Worm (Caenorhabditis elegans) whole organism, L4 larva: ENCODE measurements around the gene clec-175.

ENCODE experiments used
- ZK546.5 ChIP-seq, 2 experiments: sonication (generic microtip); optimal IDR thresholded peaks; 2 replicates each; lab custom pipeline; 2017; ENCODE audit warnings: missing biosample characterization in 2 of 2, missing genetic modification characterization in 2 of 2
- ces-1 ChIP-seq: fragments of 150-350 bp; sonication (generic microtip); optimal IDR thresholded peaks from 4 replicates; lab custom pipeline; 2014; ENCODE audit warnings: missing biosample characterization, missing genetic modification reagents, missing genetic modification characterization
- egl-27 ChIP-seq: sonication (generic microtip); optimal IDR thresholded peaks from 3 replicates; lab custom pipeline; 2017; ENCODE audit warnings: missing biosample characterization, missing genetic modification reagents, missing genetic modification characterization
- egl-43 ChIP-seq: fragments of 200-800 bp; sonication (Bioruptor generic); IDR thresholded peaks from 2 replicates; pipeline ENCODE4 v1.3.6; 2022; ENCODE audit warnings: missing genetic modification reagents, missing genetic modification characterization, missing compliant biosample characterization
- hif-1 ChIP-seq, 2 experiments: sonication (generic microtip); optimal IDR thresholded peaks; 2 replicates each; lab custom pipeline; 2016 to 2017; ENCODE audit warnings: missing compliant biosample characterization in 2 of 2, missing genetic modification characterization in 2 of 2, missing genetic modification reagents in 2 of 2, missing genotype in 2 of 2, mild to moderate bottlenecking in 1 of 2
- lin-39 ChIP-seq: fragments of 150-350 bp; optimal IDR thresholded peaks from 2 replicates; lab custom pipeline; 2014; ENCODE audit warnings: missing biosample characterization, missing genetic modification reagents, missing genetic modification characterization
- nhr-10 ChIP-seq: fragments of 150-350 bp; optimal IDR thresholded peaks from 2 replicates; lab custom pipeline; 2014; ENCODE audit warnings: missing biosample characterization, missing genetic modification characterization
- nhr-102 ChIP-seq: sonication (generic microtip); optimal IDR thresholded peaks from 2 replicates; lab custom pipeline; 2016; ENCODE audit warnings: mild to moderate bottlenecking, missing genetic modification characterization, moderate library complexity, missing compliant biosample characterization
- nhr-25 ChIP-seq: sonication (generic microtip); optimal IDR thresholded peaks from 2 replicates; lab custom pipeline; 2017; ENCODE audit warnings: missing genetic modification characterization, mild to moderate bottlenecking, missing compliant biosample characterization, antibody characterized with exemption, moderate library complexity, borderline replicate concordance; ENCODE audit not compliant: insufficient read depth
- pqm-1 ChIP-seq: sonication (generic microtip); optimal IDR thresholded peaks from 2 replicates; lab custom pipeline; 2017; ENCODE audit warnings: missing biosample characterization, missing genetic modification characterization
- skn-1 ChIP-seq: fragments of 150-350 bp; optimal IDR thresholded peaks from 2 replicates; lab custom pipeline; 2014; ENCODE audit warnings: missing biosample characterization, missing genetic modification characterization
- snpc-4 ChIP-seq: fragments of 150-350 bp; optimal IDR thresholded peaks from 2 replicates; lab custom pipeline; 2014; ENCODE audit warnings: missing biosample characterization, missing genetic modification characterization
- tag-97 ChIP-seq: fragments of 200-800 bp; sonication (Bioruptor generic); IDR thresholded peaks from 2 replicates; pipeline ENCODE4 v1.3.6; 2022; ENCODE audit warnings: missing genetic modification characterization, missing compliant biosample characterization
- zfp-2 ChIP-seq: sonication (generic microtip); optimal IDR thresholded peaks from 2 replicates; lab custom pipeline; 2016; ENCODE audit warnings: mild to moderate bottlenecking, missing genetic modification characterization, missing compliant biosample characterization

DNA sequence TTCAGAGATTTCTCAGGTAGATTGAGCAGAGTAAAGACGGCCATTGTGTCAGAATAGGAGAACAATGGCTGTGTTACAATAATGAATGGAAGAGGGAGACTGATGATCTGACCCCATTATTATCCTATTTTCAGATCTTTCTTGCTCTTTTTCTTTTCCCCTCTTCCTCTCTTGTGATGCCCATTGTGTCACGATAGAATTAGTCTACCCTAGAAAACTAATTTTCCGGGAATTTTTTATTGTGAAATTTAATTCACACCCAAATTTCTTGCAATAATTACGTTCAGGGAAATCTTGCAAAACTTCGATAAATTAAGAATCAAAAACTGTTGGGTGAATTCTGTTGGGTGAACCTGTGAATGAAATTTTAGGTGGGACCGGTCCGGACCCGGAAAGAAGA, 18.9 kb downstream of the clec-175 start, which contains the start of gene fbxb-75:
- TF ChIP-seq nhr-25 (tag; lab: Kevin White, UChicago): no peak
- no peak for TF ChIP-seq ces-1 (GFP tag; lab: Kevin White, UChicago)
- TF ChIP-seq skn-1: no peak
- no peak for TF ChIP-seq egl-27 (tag; lab: Kevin White, UChicago)
- no peak for TF ChIP-seq egl-43
- TF ChIP-seq nhr-102 (tag; lab: Kevin White, UChicago): no peak
- TF ChIP-seq lin-39 (tag; lab: Kevin White, UChicago): no peak
- TF ChIP-seq nhr-10 (tag; lab: Kevin White, UChicago): no peak
- TF ChIP-seq tag-97: no peak
- no peak for TF ChIP-seq ZK546.5 (tag; optimal IDR thresholded peaks at IDR 0.05; lab: Kevin White, UChicago)
- no peak for TF ChIP-seq pqm-1 (tag; lab: Kevin White, UChicago)
- no peak for TF ChIP-seq hif-1 (tag; optimal IDR thresholded peaks at IDR 0.05; lab: Kevin White, UChicago)
- no peak for TF ChIP-seq snpc-4
- no peak for TF ChIP-seq zfp-2 (tag; lab: Kevin White, UChicago)
